Worm (Caenorhabditis elegans) whole organism, midembryonic: ENCODE data around the gene str-231.

Experiments used
- T22C8.4 ChIP-seq: fragments of 200-800 bp; sonication (Bioruptor generic); IDR thresholded peaks from 2 replicates; pipeline ENCODE4 v1.3.6; 2022; ENCODE audit warnings: missing genetic modification characterization, missing compliant biosample characterization
- cog-1 ChIP-seq: sonication (generic microtip); optimal IDR thresholded peaks from 2 replicates; lab custom pipeline; 2016; ENCODE audit warnings: missing genetic modification characterization, missing compliant biosample characterization
- flt-1 ChIP-seq: fragments of 200-800 bp; sonication (Bioruptor generic); IDR thresholded peaks from 2 replicates; pipeline ENCODE4 v1.3.6; 2022; ENCODE audit warnings: missing genetic modification characterization, missing compliant biosample characterization
- klf-2 ChIP-seq: fragments of 200-800 bp; sonication (Bioruptor generic); conservative IDR thresholded peaks from 2 replicates; pipeline ENCODE4 v1.3.6; 2022; ENCODE audit warnings: missing genetic modification reagents, missing genetic modification characterization, missing compliant biosample characterization
- med-1 ChIP-seq: sonication (generic microtip); optimal IDR thresholded peaks from 2 replicates; lab custom pipeline; 2017; ENCODE audit warnings: missing genetic modification characterization, mild to moderate bottlenecking, missing compliant biosample characterization, antibody characterized with exemption, missing genetic modification reagents; ENCODE audit not compliant: insufficient read depth
- ref-1 ChIP-seq: fragments of 200-800 bp; sonication (Bioruptor generic); conservative IDR thresholded peaks from 2 replicates; pipeline ENCODE4 v1.3.6; 2022; ENCODE audit warnings: missing genetic modification reagents, missing genetic modification characterization, missing compliant biosample characterization
- tab-1 ChIP-seq: fragments of 200-800 bp; sonication (Bioruptor generic); IDR thresholded peaks from 2 replicates; pipeline ENCODE4 v1.3.6; 2022; ENCODE audit warnings: missing genetic modification characterization, missing compliant biosample characterization
- ztf-23 ChIP-seq: fragments of 200-800 bp; sonication (Bioruptor generic); IDR thresholded peaks from 2 replicates; pipeline ENCODE4 v1.3.6; 2022; ENCODE audit warnings: missing genetic modification reagents, missing genetic modification characterization, missing compliant biosample characterization
- ztf-29 ChIP-seq: fragments of 200-800 bp; sonication (Bioruptor generic); IDR thresholded peaks from 2 replicates; pipeline ENCODE4 v1.3.6; 2022; ENCODE audit warnings: missing genetic modification reagents, missing genetic modification characterization, missing compliant biosample characterization

ce11 chrV:16047508-16047907 lies 40.1 kb upstream of the str-231 start, which contains the start of gene str-198:
- TF ChIP-seq T22C8.4 (GFP tag; lab: Robert Waterston, UW): no peak
- no peak for TF ChIP-seq flt-1 (GFP tag; lab: Robert Waterston, UW)
- no peak for TF ChIP-seq ztf-29 (GFP tag; lab: Robert Waterston, UW)
- no peak for TF ChIP-seq ztf-23 (GFP tag; lab: Robert Waterston, UW)
- TF ChIP-seq klf-2 (GFP tag; lab: Robert Waterston, UW): no peak
- no peak for TF ChIP-seq cog-1 (tag; lab: Kevin White, UChicago)
- no peak for TF ChIP-seq tab-1
- TF ChIP-seq med-1: no peak
- TF ChIP-seq ref-1 (GFP tag; lab: Robert Waterston, UW): no peak
